Worm (Caenorhabditis elegans): ENCODE data around the gene lec-4.

Gene lec-4

DNA sequence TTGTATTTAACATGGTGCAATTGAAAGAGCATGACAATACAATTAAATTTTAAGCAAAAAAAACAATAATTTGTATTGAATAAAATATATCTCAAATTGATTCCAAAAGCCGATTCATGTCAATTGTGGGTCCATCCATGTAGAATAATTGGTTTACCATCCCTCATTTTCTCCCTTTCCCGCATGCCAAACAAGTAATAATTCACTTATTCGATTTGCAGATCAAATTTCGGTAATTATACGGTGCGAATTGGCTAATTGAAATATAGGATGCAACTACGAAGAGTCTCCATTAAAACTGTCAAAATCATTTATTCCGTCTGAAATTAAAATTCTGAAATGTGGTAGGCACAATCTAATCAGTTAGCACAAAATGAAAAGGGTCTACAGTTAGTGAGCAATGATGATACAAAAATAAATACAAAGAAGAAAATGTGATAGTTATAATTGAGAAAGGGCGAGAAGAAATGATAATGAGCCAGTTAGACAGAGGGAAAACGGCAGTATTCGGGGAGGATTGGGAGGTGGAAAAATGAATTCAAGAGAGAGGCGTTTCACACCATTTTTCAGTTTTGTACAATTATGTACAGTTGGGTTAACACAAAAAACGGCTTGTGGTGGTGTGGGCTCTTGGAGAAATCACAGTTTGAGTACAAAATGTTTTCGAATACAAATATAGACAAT is 16.7 kb upstream of the lec-4 start:
- TF ChIP-seq nhr-120 (GFP tag; IDR thresholded peaks at IDR 0.05) (no peak), lin-35 (GFP tag; optimal IDR thresholded peaks at IDR 0.05) (peak in 1 of 3 experiments; percentile 29), nhr-179 (tag; optimal IDR thresholded peaks at IDR 0.05) (no peak), let-526 (GFP tag; IDR thresholded peaks at IDR 0.05) (no peak), zim-3 (tag; optimal IDR thresholded peaks at IDR 0.05) (no peak), nfyb-1 (GFP tag; IDR thresholded peaks at IDR 0.05) (0 out of 2 replicates have a peak, but pooled peaks have one; percentile 46), madf-8 (GFP tag; conservative IDR thresholded peaks at IDR 0.05) (no peak), dpl-1 (GFP tag; optimal IDR thresholded peaks at IDR 0.05) (no peak), attf-6 (GFP tag; IDR thresholded peaks at IDR 0.05) (no peak), unc-130 (GFP tag; optimal IDR thresholded peaks at IDR 0.05) (no peak), hrde-1 (tag; optimal IDR thresholded peaks at IDR 0.05; ENCODE audit: borderline replicate concordance) (no peak), ekl-4 (GFP tag; IDR thresholded peaks at IDR 0.05) (peak; percentile 47; the same call in 1 of the 2 replicates), lin-54 (GFP tag; optimal IDR thresholded peaks at IDR 0.05) (no peak), hsf-1 (GFP tag; IDR thresholded peaks at IDR 0.05) (no peak), snpc-1.3 (tag; optimal IDR thresholded peaks at IDR 0.05; ENCODE audit: insufficient read depth) (no peak), nfya-1 (tag; optimal IDR thresholded peaks at IDR 0.05; ENCODE audit: borderline replicate concordance, insufficient read depth) (no peak), tlf-1 (GFP tag; optimal IDR thresholded peaks at IDR 0.05) (no peak), ztf-25 (GFP tag; IDR thresholded peaks at IDR 0.05) (no peak), K11D2.4 (GFP tag; IDR thresholded peaks at IDR 0.05) (0 out of 2 replicates have a peak, but pooled peaks have one; percentile 32), Y53G8AR.9 (GFP tag; conservative IDR thresholded peaks at IDR 0.05) (peak; percentile 21; the same call in 1 of the 2 replicates), snpc-4 (GFP tag; optimal IDR thresholded peaks at IDR 0.05) (no peak), snpc-4 (tag; optimal IDR thresholded peaks at IDR 0.05) (no peak), K12H6.12 (tag; optimal IDR thresholded peaks at IDR 0.05) (no peak), mes-4 (tag; optimal IDR thresholded peaks at IDR 0.05) (no peak), ZK185.1 (tag; optimal IDR thresholded peaks at IDR 0.05; ENCODE audit: poor library complexity, severe bottlenecking) (no peak), cebp-1 (GFP tag; IDR thresholded peaks at IDR 0.05) (no peak), cebp-1 (tag; optimal IDR thresholded peaks at IDR 0.05) (peak; percentile 34), ztf-3 (GFP tag; optimal IDR thresholded peaks at IDR 0.05) (no peak), ceh-79 (tag; optimal IDR thresholded peaks at IDR 0.05) (no peak), F57C9.4 (tag; optimal IDR thresholded peaks at IDR 0.05) (no peak), lag-1 (GFP tag; IDR thresholded peaks at IDR 0.05) (no peak), F37B4.10 (GFP tag; IDR thresholded peaks at IDR 0.05) (no peak), F57A8.1 (GFP tag; optimal IDR thresholded peaks at IDR 0.05) (no peak), ceh-27 (GFP tag; optimal IDR thresholded peaks at IDR 0.05) (no peak), ztf-18 (tag; optimal IDR thresholded peaks at IDR 0.05) (no peak), lsy-27 (tag; optimal IDR thresholded peaks at IDR 0.05; ENCODE audit: borderline replicate concordance, insufficient read depth) (no peak), him-1 (tag; optimal IDR thresholded peaks at IDR 0.05) (peak; percentile 56), ceh-40 (GFP tag; IDR thresholded peaks at IDR 0.05) (no peak), egl-44 (GFP tag; IDR thresholded peaks at IDR 0.05) (no peak), athp-1 (tag; optimal IDR thresholded peaks at IDR 0.05) (no peak), F33H1.4 (GFP tag; IDR thresholded peaks at IDR 0.05) (no peak), rec-8 (tag; optimal IDR thresholded peaks at IDR 0.05) (no peak), aptf-3 (GFP tag; IDR thresholded peaks at IDR 0.05) (no peak), mel-28 (tag; optimal IDR thresholded peaks at IDR 0.05; ENCODE audit: borderline replicate concordance) (no peak), lin-26 (GFP tag; IDR thresholded peaks at IDR 0.05) (no peak), B0019.2 (GFP tag; conservative IDR thresholded peaks at IDR 0.05) (no peak), sea-2 (GFP tag; IDR thresholded peaks at IDR 0.05) (no peak)

Measured in whole organism, young adult.